Fruit fly (Drosophila melanogaster): ENCODE measurements around the gene CG14687.
A peak's percentile ranks its signal among the peaks of the same experiment; 100 is the strongest.

The CG14687 gene

dm6 chr3R:10760966-10761855 lies 31.5 kb upstream of the CG14687 start, which contains the start of the genes MED7 and Cap-H2 (continued):
- TF ChIP-seq grau (tag; optimal IDR thresholded peaks at IDR 0.05) = peak; percentile 80
- peak; percentile 77 for TF ChIP-seq Aef1 (GFP tag; IDR thresholded peaks at IDR 0.05)
- peak; percentile 6 for TF ChIP-seq CG18011 (GFP tag; optimal IDR thresholded peaks at IDR 0.05)
- TF ChIP-seq chinmo (GFP tag; IDR thresholded peaks at IDR 0.05; ENCODE audit: partially characterized antibody) = peak; percentile 96
- TF ChIP-seq bigmax (GFP tag; optimal IDR thresholded peaks at IDR 0.05) = no peak
- TF ChIP-seq aop (GFP tag; IDR thresholded peaks at IDR 0.05) = no peak; the same call in 1 of the 2 replicates
- peak; percentile 99 for TF ChIP-seq BEAF-32 (GFP tag; optimal IDR thresholded peaks at IDR 0.05)
- TF ChIP-seq usp (GFP tag; optimal IDR thresholded peaks at IDR 0.05) = no peak
- peak; percentile 41 for TF ChIP-seq ERR (GFP tag; optimal IDR thresholded peaks at IDR 0.05)
- peak; percentile 14 for TF ChIP-seq Dp (GFP tag; optimal IDR thresholded peaks at IDR 0.05)
- TF ChIP-seq Myb (GFP tag; optimal IDR thresholded peaks at IDR 0.05) = peak; percentile 42
- peak; percentile 24 for TF ChIP-seq fd102C (GFP tag; optimal IDR thresholded peaks at IDR 0.05)
- TF ChIP-seq Ssrp (tag; optimal IDR thresholded peaks at IDR 0.05) = peak; percentile 79
- TF ChIP-seq jing (GFP tag; optimal IDR thresholded peaks at IDR 0.05) = peak; percentile 29
- peak; percentile 69 for TF ChIP-seq CG12769 (tag; optimal IDR thresholded peaks at IDR 0.05)
- TF ChIP-seq D19A (tag; optimal IDR thresholded peaks at IDR 0.05) = no peak
- no peak for TF ChIP-seq HLHmδ (GFP tag; optimal IDR thresholded peaks at IDR 0.05)
- no peak for TF ChIP-seq sqz (GFP tag; optimal IDR thresholded peaks at IDR 0.05)
- peak; percentile 41; the same call in 1 of the 2 replicates for TF ChIP-seq dimm (GFP tag; IDR thresholded peaks at IDR 0.05)
- TF ChIP-seq da (GFP tag; optimal IDR thresholded peaks at IDR 0.05) = no peak
- no peak for TF ChIP-seq CG18599 (GFP tag; optimal IDR thresholded peaks at IDR 0.05)
- TF ChIP-seq klu (GFP tag; IDR thresholded peaks at IDR 0.05) = peak; percentile 84
- peak; percentile 26 for TF ChIP-seq CG10274 (GFP tag; optimal IDR thresholded peaks at IDR 0.05)
- TF ChIP-seq CG12391 (tag; optimal IDR thresholded peaks at IDR 0.05) = peak; percentile 92
- TF ChIP-seq corto (GFP tag; optimal IDR thresholded peaks at IDR 0.05) = peak; percentile 58
- TF ChIP-seq Opbp (GFP tag; IDR thresholded peaks at IDR 0.05; ENCODE audit: partially characterized antibody) = peak; percentile 96
- TF ChIP-seq cwo (GFP tag; optimal IDR thresholded peaks at IDR 0.05) = peak; percentile 11
- peak; percentile 84 for TF ChIP-seq Abd-B (GFP tag; optimal IDR thresholded peaks at IDR 0.05)
- TF ChIP-seq run (tag; optimal IDR thresholded peaks at IDR 0.05) = no peak
- TF ChIP-seq CG16815 (GFP tag; optimal IDR thresholded peaks at IDR 0.05) = peak; percentile 62
- TF ChIP-seq Sox102F (GFP tag; optimal IDR thresholded peaks at IDR 0.05) = no peak
- TF ChIP-seq pfk (GFP tag; optimal IDR thresholded peaks at IDR 0.05) = no peak
- no peak; the same call in 2 of the 3 replicates for TF ChIP-seq jigr1 (GFP tag; IDR thresholded peaks at IDR 0.05)
- TF ChIP-seq gsb-n (tag; optimal IDR thresholded peaks at IDR 0.05) = peak; percentile 75
- TF ChIP-seq bcd (GFP tag; optimal IDR thresholded peaks at IDR 0.05) = peak; percentile 64
- peak; percentile 69 for TF ChIP-seq gcm2 (GFP tag; optimal IDR thresholded peaks at IDR 0.05)
- peak; percentile 100 for TF ChIP-seq knrl (GFP tag; IDR thresholded peaks at IDR 0.05; ENCODE audit: partially characterized antibody)
- peak; percentile 68 for TF ChIP-seq Taf1 (GFP tag; IDR thresholded peaks at IDR 0.05)
- no peak for TF ChIP-seq br (optimal IDR thresholded peaks at IDR 0.05)
- no peak for TF ChIP-seq CG17359 (tag; optimal IDR thresholded peaks at IDR 0.05)
- peak; percentile 27; the same call in 1 of the 2 replicates for TF ChIP-seq ro (GFP tag; IDR thresholded peaks at IDR 0.05)
- no peak for TF ChIP-seq CG43689 (GFP tag; IDR thresholded peaks at IDR 0.05)
- TF ChIP-seq Gug (GFP tag; IDR thresholded peaks at IDR 0.05) = peak; percentile 81
- no peak for TF ChIP-seq Doc2 (GFP tag; IDR thresholded peaks at IDR 0.05)
- no peak for TF ChIP-seq cad (GFP tag; optimal IDR thresholded peaks at IDR 0.05)
- peak; percentile 83 for TF ChIP-seq CG10366 (GFP tag; IDR thresholded peaks at IDR 0.05)
- peak; percentile 93 for TF ChIP-seq lilli (GFP tag; optimal IDR thresholded peaks at IDR 0.05)
- peak; percentile 78 for TF ChIP-seq esg (GFP tag; conservative IDR thresholded peaks at IDR 0.05)
